Fruit fly (Drosophila melanogaster) whole organism, embryonic: Measurements from ENCODE around the gene Cyt-c-d.

ENCODE experiments used
- CG11398 ChIP-seq: fragments of 200-800 bp; sonication (Bioruptor generic); optimal IDR thresholded peaks from 2 replicates; lab custom pipeline; 2016; ENCODE audit warnings: missing biosample characterization, missing genetic modification characterization
- CG17912 ChIP-seq: fragments of 200-800 bp; sonication (Bioruptor generic); optimal IDR thresholded peaks from 2 replicates; lab custom pipeline; 2018; ENCODE audit warnings: missing biosample characterization, mild to moderate bottlenecking, missing genetic modification characterization
- CG1792 ChIP-seq: fragments of 200-800 bp; sonication (Bioruptor generic); optimal IDR thresholded peaks from 2 replicates; lab custom pipeline; 2016; ENCODE audit warnings: missing biosample characterization, missing genetic modification characterization
- CG43689 ChIP-seq: fragments of 200-800 bp; sonication (Bioruptor generic); IDR thresholded peaks from 2 replicates; pipeline ENCODE4 v1.3.6; 2022; ENCODE audit warnings: missing biosample characterization, missing genetic modification characterization
- CG8089 ChIP-seq: fragments of 200-800 bp; sonication (Bioruptor generic); optimal IDR thresholded peaks from 3 replicates; lab custom pipeline; 2016; ENCODE audit warnings: missing biosample characterization, missing genetic modification characterization
- CG8924 ChIP-seq: fragments of 200-800 bp; optimal IDR thresholded peaks from 3 replicates; lab custom pipeline; 2019; ENCODE audit warnings: missing biosample characterization, mild to moderate bottlenecking, missing genetic modification characterization, moderate library complexity
- CG9215 ChIP-seq: fragments of 200-800 bp; sonication (Bioruptor generic); IDR thresholded peaks from 2 replicates; pipeline ENCODE4 v1.3.6; 2022; ENCODE audit warnings: missing biosample characterization, missing genetic modification characterization
- D19A ChIP-seq: fragments of 200-800 bp; optimal IDR thresholded peaks from 3 replicates; lab custom pipeline; 2019; ENCODE audit warnings: missing biosample characterization, mild to moderate bottlenecking, missing genetic modification characterization, moderate library complexity
- Hr3 ChIP-seq: fragments of 200-800 bp; sonication (Bioruptor generic); optimal IDR thresholded peaks from 3 replicates; lab custom pipeline; 2016; ENCODE audit warnings: missing biosample characterization, missing genetic modification characterization
- Med ChIP-seq: fragments of 200-800 bp; sonication (Bioruptor generic); peaks from one replicate; lab custom pipeline; 2016; ENCODE audit warnings: missing biosample characterization, missing genetic modification characterization, mild to moderate bottlenecking, inconsistent platforms, moderate library complexity
- dpn ChIP-seq, 2 experiments: fragments of 200-800 bp; sonication (Bioruptor generic); optimal IDR thresholded peaks; 3 replicates each; lab custom pipeline; 2016; ENCODE audit warnings: missing biosample characterization in 2 of 2, missing genetic modification characterization in 2 of 2
- h ChIP-seq: fragments of >200 bp; optimal IDR thresholded peaks from 2 replicates; lab custom pipeline; 2017

- TF ChIP-seq CG8924 (tag; lab: Kevin White, UChicago) (peak; percentile 32), dpn (GFP tag; optimal IDR thresholded peaks at IDR 0.05; lab: Kevin White, UChicago) (no peak), D19A (tag; lab: Kevin White, UChicago) (peak; percentile 65), h (no peak), CG43689 (GFP tag; lab: Robert Waterston, UW) (no peak), CG11398 (GFP tag; lab: Kevin White, UChicago) (no peak), CG17912 (GFP tag; lab: Kevin White, UChicago) (no peak), Hr3 (GFP tag; lab: Kevin White, UChicago) (no peak), CG8089 (GFP tag; lab: Kevin White, UChicago) (no peak), CG1792 (GFP tag; lab: Kevin White, UChicago) (no peak), Med (GFP tag; lab: Kevin White, UChicago) (peak; percentile 76), CG9215 (GFP tag; lab: Robert Waterston, UW) (no peak)
These were observed 11.9 kb downstream of the Cyt-c-d start, which contains the start of gene VhaSFD for dm6 chr2L:16727578-16728023.
